Worm (Caenorhabditis elegans) whole organism, L4 larva: ENCODE results near the gene Y70C5A.3.

Source experiments
- F10B5.3 ChIP-seq: sonication (generic microtip); optimal IDR thresholded peaks from 2 replicates; lab custom pipeline; 2016; ENCODE audit warnings: mild to moderate bottlenecking, missing genetic modification characterization, missing compliant biosample characterization
- F49E8.2 ChIP-seq: sonication (generic microtip); optimal IDR thresholded peaks from 2 replicates; lab custom pipeline; 2016; ENCODE audit warnings: missing compliant biosample characterization, mild to moderate bottlenecking, missing genetic modification characterization, borderline replicate concordance
- T26A8.4 ChIP-seq: fragments of 200-800 bp; sonication (Bioruptor generic); IDR thresholded peaks from 2 replicates; pipeline ENCODE4 v1.3.6; 2022; ENCODE audit warnings: missing genetic modification characterization, missing compliant biosample characterization
- ZK546.5 ChIP-seq, 2 experiments: sonication (generic microtip); optimal IDR thresholded peaks; 2 replicates each; lab custom pipeline; 2017; ENCODE audit warnings: missing biosample characterization in 2 of 2, missing genetic modification characterization in 2 of 2
- aha-1 ChIP-seq: fragments of 150-350 bp; peaks from one replicate; lab custom pipeline; 2014; ENCODE audit warnings: missing biosample characterization, missing genetic modification characterization
- ama-1 ChIP-seq: fragments of 150-350 bp; optimal IDR thresholded peaks from 2 replicates; lab custom pipeline; 2014; ENCODE audit warnings: inconsistent platforms, mixed read lengths
- attf-4 ChIP-seq: sonication (generic microtip); optimal IDR thresholded peaks from 3 replicates; lab custom pipeline; 2017; ENCODE audit warnings: missing biosample characterization, missing genetic modification characterization
- ceh-44 ChIP-seq: fragments of 200-800 bp; sonication (Bioruptor generic); IDR thresholded peaks from 2 replicates; pipeline ENCODE4 v1.3.6; 2022; ENCODE audit warnings: missing genetic modification reagents, missing genetic modification characterization, missing compliant biosample characterization
- ceh-62 ChIP-seq: sonication (generic microtip); optimal IDR thresholded peaks from 2 replicates; lab custom pipeline; 2017; ENCODE audit warnings: missing biosample characterization, missing genetic modification characterization
- ctbp-1 ChIP-seq: fragments of 200-800 bp; sonication (Bioruptor generic); IDR thresholded peaks from 2 replicates; pipeline ENCODE4 v1.3.6; 2022; ENCODE audit warnings: missing genetic modification reagents, missing genetic modification characterization, missing compliant biosample characterization
- daf-12 ChIP-seq: fragments of 150-350 bp; optimal IDR thresholded peaks from 2 replicates; lab custom pipeline; 2014; ENCODE audit warnings: missing biosample characterization, missing genetic modification reagents, missing genetic modification characterization
- daf-16 ChIP-seq, 3 experiments: sonication (generic microtip); optimal IDR thresholded peaks; 2 replicates each; lab custom pipeline; 2016 to 2017; ENCODE audit warnings: missing genetic modification characterization in 3 of 3, missing genetic modification reagents in 3 of 3, mild to moderate bottlenecking in 2 of 3, missing compliant biosample characterization in 2 of 3, missing biosample characterization in 1 of 3, moderate library complexity in 1 of 3
- dmd-6 ChIP-seq: fragments of 200-800 bp; sonication (Bioruptor generic); IDR thresholded peaks from 2 replicates; pipeline ENCODE4 v1.3.6; 2022; ENCODE audit warnings: missing genetic modification reagents, missing genetic modification characterization, missing compliant biosample characterization
- dmd-8 ChIP-seq: fragments of 200-800 bp; sonication (Bioruptor generic); IDR thresholded peaks from 2 replicates; pipeline ENCODE4 v1.3.6; 2022; ENCODE audit warnings: missing genetic modification characterization, missing compliant biosample characterization
- dve-1 ChIP-seq: sonication (generic microtip); optimal IDR thresholded peaks from 2 replicates; lab custom pipeline; 2017; ENCODE audit warnings: antibody characterized with exemption, mild to moderate bottlenecking, missing genetic modification characterization, missing compliant biosample characterization; ENCODE audit not compliant: insufficient read depth
- hlh-11 ChIP-seq: fragments of 200-800 bp; sonication (Bioruptor generic); optimal IDR thresholded peaks from 2 replicates; lab custom pipeline; 2018; ENCODE audit warnings: mild to moderate bottlenecking, missing genetic modification characterization, missing compliant biosample characterization
- lin-13 ChIP-seq: fragments of 150-350 bp; optimal IDR thresholded peaks from 2 replicates; lab custom pipeline; 2014; ENCODE audit warnings: missing biosample characterization, missing genetic modification reagents, missing genetic modification characterization
- lin-15B ChIP-seq: fragments of 150-350 bp; sonication (generic microtip); optimal IDR thresholded peaks from 3 replicates; lab custom pipeline; 2014; ENCODE audit warnings: missing biosample characterization, missing genetic modification characterization
- lin-29 ChIP-seq: fragments of 200-800 bp; sonication (Bioruptor generic); IDR thresholded peaks from 2 replicates; pipeline ENCODE4 v1.3.6; 2022; ENCODE audit warnings: missing genetic modification reagents, missing genetic modification characterization, missing compliant biosample characterization
- lsy-2 ChIP-seq, 2 experiments: fragments of 150-350 bp in 1 of 2; sonication (generic microtip) in 1 of 2; optimal IDR thresholded peaks; 2 replicates each; lab custom pipeline; 2014 to 2017; ENCODE audit warnings: missing biosample characterization in 2 of 2, missing genetic modification characterization in 2 of 2
- nhr-237 ChIP-seq: sonication (generic microtip); optimal IDR thresholded peaks from 2 replicates; lab custom pipeline; 2017; ENCODE audit warnings: missing biosample characterization, missing genetic modification characterization
- nhr-28 ChIP-seq: fragments of 150-350 bp; optimal IDR thresholded peaks from 2 replicates; lab custom pipeline; 2014; ENCODE audit warnings: missing biosample characterization, missing genetic modification characterization
- nhr-42 ChIP-seq: fragments of 200-800 bp; sonication (Bioruptor generic); IDR thresholded peaks from 2 replicates; pipeline ENCODE4 v1.3.6; 2022; ENCODE audit warnings: missing genetic modification characterization, missing compliant biosample characterization
- nhr-77 ChIP-seq: fragments of 150-350 bp; optimal IDR thresholded peaks from 2 replicates; lab custom pipeline; 2014; ENCODE audit warnings: missing biosample characterization, missing genetic modification characterization
- php-3 ChIP-seq: fragments of 200-800 bp; sonication (Bioruptor generic); IDR thresholded peaks from 2 replicates; pipeline ENCODE4 v1.3.6; 2022; ENCODE audit warnings: missing genetic modification reagents, missing genetic modification characterization, missing compliant biosample characterization
- pqm-1 ChIP-seq: sonication (generic microtip); optimal IDR thresholded peaks from 2 replicates; lab custom pipeline; 2017; ENCODE audit warnings: missing biosample characterization, missing genetic modification characterization
- saeg-2 ChIP-seq: fragments of 200-800 bp; sonication (Bioruptor generic); IDR thresholded peaks from 2 replicates; pipeline ENCODE4 v1.3.6; 2022; ENCODE audit warnings: missing genetic modification reagents, missing genetic modification characterization, missing compliant biosample characterization
- set-16 ChIP-seq: fragments of 200-800 bp; sonication (Bioruptor generic); IDR thresholded peaks from 2 replicates; pipeline ENCODE4 v1.3.6; 2022; ENCODE audit warnings: missing genetic modification reagents, missing genetic modification characterization, missing compliant biosample characterization
- skn-1 ChIP-seq: fragments of 150-350 bp; optimal IDR thresholded peaks from 2 replicates; lab custom pipeline; 2014; ENCODE audit warnings: missing biosample characterization, missing genetic modification characterization
- spr-1 ChIP-seq: sonication (generic microtip); optimal IDR thresholded peaks from 2 replicates; lab custom pipeline; 2016; ENCODE audit warnings: mild to moderate bottlenecking, missing genetic modification characterization, missing compliant biosample characterization
- unc-39 ChIP-seq: sonication (generic microtip); optimal IDR thresholded peaks from 2 replicates; lab custom pipeline; 2017; ENCODE audit warnings: missing biosample characterization, missing genetic modification characterization
- zag-1 ChIP-seq: fragments of 150-350 bp; optimal IDR thresholded peaks from 2 replicates; lab custom pipeline; 2014; ENCODE audit warnings: missing biosample characterization, missing genetic modification characterization
- ztf-11 ChIP-seq: fragments of 150-350 bp; optimal IDR thresholded peaks from 2 replicates; lab custom pipeline; 2014; ENCODE audit warnings: missing biosample characterization, missing genetic modification characterization

Y70C5A.3 gene

ce11 chrV:16617462-16617861 is 3.3 kb downstream of the Y70C5A.3 start, which contains the start of gene Y70C5A.4:
TSS of gene Y70C5A.4 (plus strand) at chrV:16617762.
- TF ChIP-seq ceh-62 (tag; lab: Kevin White, UChicago) (no peak), ama-1 (lab: Kevin White, UChicago) (no peak), lsy-2 (tag; optimal IDR thresholded peaks at IDR 0.05; lab: Kevin White, UChicago) (no peak), ceh-44 (GFP tag; lab: Robert Waterston, UW) (no peak), saeg-2 (GFP tag; lab: Robert Waterston, UW) (no peak), php-3 (GFP tag; lab: Robert Waterston, UW) (no peak)

ce11 chrV:16610791-16611385 is 9.8 kb downstream of the Y70C5A.3 start, which contains the start of gene srw-54:
TSS of gene srw-54 (plus strand) at chrV:16611335.
- TF ChIP-seq pqm-1 (peak; percentile 29), nhr-28 (peak; percentile 59), set-16 (GFP tag; lab: Robert Waterston, UW) (no peak), ztf-11 (no peak), dve-1 (peak; percentile 23), dmd-6 (peak; percentile 38; the same call in 1 of the 2 replicates), daf-16 (GFP tag; optimal IDR thresholded peaks at IDR 0.05; lab: Kevin White, UChicago) (no peak), daf-16 (tag; optimal IDR thresholded peaks at IDR 0.05; lab: Kevin White, UChicago) (peak; percentile 92), unc-39 (tag; lab: Kevin White, UChicago) (no peak), F49E8.2 (no peak), aha-1 (tag; lab: Kevin White, UChicago) (no peak)

- no peak for TF ChIP-seq lin-15B (tag; lab: Kevin White, UChicago)
- no peak for TF ChIP-seq ceh-44 (GFP tag; lab: Robert Waterston, UW)
- TF ChIP-seq nhr-42 (GFP tag; lab: Robert Waterston, UW), result no peak
- TF ChIP-seq ZK546.5 (tag; optimal IDR thresholded peaks at IDR 0.05; lab: Kevin White, UChicago), result no peak
- no peak for TF ChIP-seq zag-1 (tag; lab: Kevin White, UChicago)
- peak; percentile 82 for TF ChIP-seq nhr-28
- TF ChIP-seq ctbp-1, result no peak
- TF ChIP-seq spr-1 (tag; lab: Kevin White, UChicago), result no peak
- TF ChIP-seq php-3 (GFP tag; lab: Robert Waterston, UW), result 0 out of 2 replicates have a peak, but pooled peaks have one; percentile 9
- no peak for TF ChIP-seq lin-13 (GFP tag; lab: Kevin White, UChicago)
- TF ChIP-seq daf-16 (GFP tag; optimal IDR thresholded peaks at IDR 0.05; lab: Kevin White, UChicago), result no peak
- peak; percentile 93 for TF ChIP-seq daf-16 (tag; optimal IDR thresholded peaks at IDR 0.05; lab: Kevin White, UChicago)
- no peak for TF ChIP-seq ceh-62 (tag; lab: Kevin White, UChicago)
- TF ChIP-seq hlh-11, result peak; percentile 21
- no peak for TF ChIP-seq dmd-8 (GFP tag; lab: Robert Waterston, UW)
- peak; percentile 28 for TF ChIP-seq dve-1
- no peak for TF ChIP-seq lin-29 (GFP tag; lab: Robert Waterston, UW)
- TF ChIP-seq pqm-1, result peak; percentile 82
- peak; percentile 54 for TF ChIP-seq nhr-77
- TF ChIP-seq, all 104 proteins: peak for 7
These were observed 10.6 kb downstream of the Y70C5A.3 start for ce11 chrV:16610094-16610493.

ce11 chrV:16608478-16608877 is 12.2 kb downstream of the Y70C5A.3 start:
- no peak for TF ChIP-seq daf-12
- TF ChIP-seq F10B5.3 (tag; lab: Kevin White, UChicago), result no peak
- no peak for TF ChIP-seq T26A8.4
- no peak for TF ChIP-seq daf-16 (GFP tag; optimal IDR thresholded peaks at IDR 0.05; lab: Kevin White, UChicago)
- peak; percentile 12 for TF ChIP-seq daf-16 (tag; optimal IDR thresholded peaks at IDR 0.05; lab: Kevin White, UChicago)
- no peak for TF ChIP-seq attf-4 (tag; lab: Kevin White, UChicago)
- no peak for TF ChIP-seq nhr-237 (tag; lab: Kevin White, UChicago)
- peak; percentile 65 for TF ChIP-seq nhr-28
- no peak for TF ChIP-seq pqm-1
- peak; percentile 8 for TF ChIP-seq dve-1

ce11 chrV:16606313-16606712 is 14.4 kb downstream of the Y70C5A.3 start, which contains the start of gene Y32B12C.1:
TSS of gene Y32B12C.1 (plus strand) at chrV:16606613.
- TF ChIP-seq skn-1 (tag; lab: Kevin White, UChicago) (no peak), daf-16 (GFP tag; optimal IDR thresholded peaks at IDR 0.05; lab: Kevin White, UChicago) (no peak), daf-16 (tag; optimal IDR thresholded peaks at IDR 0.05; lab: Kevin White, UChicago) (peak; percentile 4)
